Worm (Caenorhabditis elegans) whole organism, midembryonic: ENCODE measurements around the gene T10D4.7.

Experiments used
- T22C8.4 ChIP-seq: fragments of 200-800 bp; sonication (Bioruptor generic); IDR thresholded peaks from 2 replicates; pipeline ENCODE4 v1.3.6; 2022; ENCODE audit warnings: missing genetic modification characterization, missing compliant biosample characterization
- klf-2 ChIP-seq: fragments of 200-800 bp; sonication (Bioruptor generic); conservative IDR thresholded peaks from 2 replicates; pipeline ENCODE4 v1.3.6; 2022; ENCODE audit warnings: missing genetic modification reagents, missing genetic modification characterization, missing compliant biosample characterization
- med-1 ChIP-seq: sonication (generic microtip); optimal IDR thresholded peaks from 2 replicates; lab custom pipeline; 2017; ENCODE audit warnings: missing genetic modification characterization, mild to moderate bottlenecking, missing compliant biosample characterization, antibody characterized with exemption, missing genetic modification reagents; ENCODE audit not compliant: insufficient read depth

DNA sequence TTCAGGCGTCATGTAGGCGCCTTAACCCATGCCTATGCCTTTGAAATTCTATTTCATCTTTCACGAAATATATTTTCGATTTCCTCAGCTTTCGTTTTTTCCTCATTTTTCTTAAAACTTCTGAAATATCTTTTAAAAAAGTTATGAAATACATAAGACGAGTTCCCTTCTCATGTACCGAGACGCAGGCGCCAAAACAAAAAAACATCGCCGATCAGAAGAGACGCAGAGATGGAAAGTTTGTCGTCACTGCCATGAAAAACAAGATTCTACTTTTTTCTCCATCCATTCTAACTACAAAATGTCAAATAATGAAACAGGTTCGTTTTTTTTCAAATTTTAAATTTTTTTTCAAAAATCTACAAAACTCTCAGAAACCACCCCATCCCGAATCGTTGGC lies 11.4 kb downstream of the T10D4.7 start, which contains the start of gene chil-24:
- no peak for TF ChIP-seq med-1
- no peak for TF ChIP-seq T22C8.4 (GFP tag; lab: Robert Waterston, UW)
- TF ChIP-seq klf-2 (GFP tag; lab: Robert Waterston, UW), result no peak
